Worm (Caenorhabditis elegans) whole organism, young adult: ENCODE results near the gene C47A4.1.

ENCODE experiments used
- B0261.1 ChIP-seq: sonication (generic microtip); optimal IDR thresholded peaks from 2 replicates; lab custom pipeline; 2016; ENCODE audit warnings: mild to moderate bottlenecking, missing genetic modification characterization, moderate library complexity, missing compliant biosample characterization
- D2030.7 ChIP-seq: fragments of 200-800 bp; sonication (Bioruptor generic); IDR thresholded peaks from 2 replicates; pipeline ENCODE4 v1.3.6; 2022; ENCODE audit warnings: missing genetic modification reagents, missing genetic modification characterization, missing compliant biosample characterization
- F49E8.2 ChIP-seq: sonication (generic microtip); optimal IDR thresholded peaks from 3 replicates; lab custom pipeline; 2017; ENCODE audit warnings: missing genetic modification characterization, mild to moderate bottlenecking, missing compliant biosample characterization, antibody characterized with exemption, moderate library complexity; ENCODE audit not compliant: insufficient read depth
- K11D2.4 ChIP-seq: fragments of 200-800 bp; sonication (Bioruptor generic); IDR thresholded peaks from 2 replicates; pipeline ENCODE4 v1.3.6; 2022; ENCODE audit warnings: missing genetic modification reagents, missing genetic modification characterization, missing compliant biosample characterization
- Y95B8A.8 ChIP-seq: fragments of 200-800 bp; sonication (Bioruptor generic); IDR thresholded peaks from 2 replicates; pipeline ENCODE4 v1.3.6; 2022; ENCODE audit warnings: missing genetic modification reagents, missing genetic modification characterization, missing compliant biosample characterization
- ZK185.1 ChIP-seq: sonication (generic microtip); optimal IDR thresholded peaks from 2 replicates; lab custom pipeline; 2016; ENCODE audit warnings: mild to moderate bottlenecking, missing genetic modification characterization, missing compliant biosample characterization; ENCODE audit not compliant: poor library complexity, severe bottlenecking
- akir-1 ChIP-seq: fragments of 200-800 bp; sonication (Bioruptor generic); optimal IDR thresholded peaks from 2 replicates; lab custom pipeline; 2018; ENCODE audit warnings: mild to moderate bottlenecking, missing genetic modification characterization, moderate library complexity, missing compliant biosample characterization
- aptf-2 ChIP-seq: fragments of 200-800 bp; sonication (Bioruptor generic); conservative IDR thresholded peaks from 2 replicates; pipeline ENCODE4 v1.3.6; 2022; ENCODE audit warnings: missing genetic modification reagents, missing genetic modification characterization, missing compliant biosample characterization
- attf-5 ChIP-seq: fragments of 200-800 bp; sonication (Bioruptor generic); optimal IDR thresholded peaks from 2 replicates; lab custom pipeline; 2018; ENCODE audit warnings: mild to moderate bottlenecking, missing genetic modification characterization, missing compliant biosample characterization
- bed-1 ChIP-seq: fragments of 200-800 bp; sonication (Bioruptor generic); IDR thresholded peaks from 2 replicates; pipeline ENCODE4 v1.3.6; 2022; ENCODE audit warnings: missing genetic modification reagents, missing genetic modification characterization, missing compliant biosample characterization
- cebp-2 ChIP-seq: fragments of 200-800 bp; sonication (Bioruptor generic); IDR thresholded peaks from 2 replicates; pipeline ENCODE4 v1.3.6; 2022; ENCODE audit warnings: missing genetic modification characterization, missing compliant biosample characterization
- ceh-27 ChIP-seq: fragments of 200-800 bp; sonication (Bioruptor generic); optimal IDR thresholded peaks from 2 replicates; lab custom pipeline; 2018; ENCODE audit warnings: mild to moderate bottlenecking, missing genetic modification characterization, moderate library complexity, missing compliant biosample characterization
- ceh-58 ChIP-seq: fragments of 200-800 bp; sonication (Bioruptor generic); IDR thresholded peaks from 2 replicates; pipeline ENCODE4 v1.3.6; 2022; ENCODE audit warnings: missing genetic modification characterization, missing compliant biosample characterization
- ceh-79 ChIP-seq: sonication (generic microtip); optimal IDR thresholded peaks from 2 replicates; lab custom pipeline; 2017; ENCODE audit warnings: mild to moderate bottlenecking, missing genetic modification characterization, missing compliant biosample characterization
- die-1 ChIP-seq: sonication (generic microtip); optimal IDR thresholded peaks from 2 replicates; lab custom pipeline; 2016; ENCODE audit warnings: missing genotype, mild to moderate bottlenecking, missing genetic modification characterization, missing compliant biosample characterization
- dox-1 ChIP-seq: fragments of 200-800 bp; sonication (Bioruptor generic); IDR thresholded peaks from 2 replicates; pipeline ENCODE4 v1.3.6; 2022; ENCODE audit warnings: missing genetic modification reagents, missing genetic modification characterization, missing compliant biosample characterization
- egrh-3 ChIP-seq: fragments of 200-800 bp; sonication (Bioruptor generic); IDR thresholded peaks from 2 replicates; pipeline ENCODE4 v1.3.6; 2022; ENCODE audit warnings: missing genetic modification reagents, missing genetic modification characterization, missing compliant biosample characterization
- fkh-3 ChIP-seq: sonication (generic microtip); optimal IDR thresholded peaks from 2 replicates; lab custom pipeline; 2016; ENCODE audit warnings: mild to moderate bottlenecking, missing genetic modification characterization, missing compliant biosample characterization
- gei-17 ChIP-seq: fragments of 200-800 bp; sonication (Bioruptor generic); optimal IDR thresholded peaks from 2 replicates; lab custom pipeline; 2018; ENCODE audit warnings: mild to moderate bottlenecking, missing genetic modification characterization, missing compliant biosample characterization
- him-1 ChIP-seq: sonication (generic microtip); optimal IDR thresholded peaks from 2 replicates; lab custom pipeline; 2016; ENCODE audit warnings: missing genotype, missing genetic modification reagents, missing genetic modification characterization, missing compliant biosample characterization
- hlh-26 ChIP-seq: fragments of 200-800 bp; sonication (Bioruptor generic); conservative IDR thresholded peaks from 2 replicates; pipeline ENCODE4 v1.3.6; 2022; ENCODE audit warnings: missing genetic modification reagents, missing genetic modification characterization, missing compliant biosample characterization
- hrde-1 ChIP-seq: sonication (generic microtip); optimal IDR thresholded peaks from 2 replicates; lab custom pipeline; 2016; ENCODE audit warnings: missing genetic modification characterization, mild to moderate bottlenecking, missing compliant biosample characterization, moderate library complexity, missing genotype, missing genetic modification reagents, borderline replicate concordance
- hsf-1 ChIP-seq: fragments of 200-800 bp; sonication (Bioruptor generic); IDR thresholded peaks from 2 replicates; pipeline ENCODE4 v1.3.6; 2022; ENCODE audit warnings: missing genetic modification reagents, missing genetic modification characterization, missing compliant biosample characterization
- let-526 ChIP-seq: fragments of 200-800 bp; sonication (Bioruptor generic); IDR thresholded peaks from 2 replicates; pipeline ENCODE4 v1.3.6; 2022; ENCODE audit warnings: missing genetic modification reagents, missing genetic modification characterization, missing compliant biosample characterization
- let-607 ChIP-seq, 2 experiments: fragments of 200-800 bp in 1 of 2; sonication (Bioruptor generic) in 1 of 2; sonication (generic microtip) in 1 of 2; optimal IDR thresholded peaks; 2 replicates each; lab custom pipeline; 2016 to 2018; ENCODE audit warnings: mild to moderate bottlenecking in 2 of 2, missing compliant biosample characterization in 2 of 2, missing genetic modification characterization in 2 of 2, moderate library complexity in 2 of 2, missing genotype in 1 of 2
- lin-26 ChIP-seq: fragments of 200-800 bp; sonication (Bioruptor generic); IDR thresholded peaks from 2 replicates; pipeline ENCODE4 v1.3.6; 2022; ENCODE audit warnings: missing genetic modification reagents, missing genetic modification characterization, missing compliant biosample characterization
- lin-40 ChIP-seq: sonication (generic microtip); optimal IDR thresholded peaks from 2 replicates; lab custom pipeline; 2016; ENCODE audit warnings: missing genetic modification characterization, mild to moderate bottlenecking, missing compliant biosample characterization, missing genotype, missing genetic modification reagents
- madf-10 ChIP-seq: sonication (generic microtip); optimal IDR thresholded peaks from 2 replicates; lab custom pipeline; 2016; ENCODE audit warnings: mild to moderate bottlenecking, missing genetic modification characterization, missing compliant biosample characterization
- madf-3 ChIP-seq: fragments of 200-800 bp; sonication (Bioruptor generic); IDR thresholded peaks from 2 replicates; pipeline ENCODE4 v1.3.6; 2022; ENCODE audit warnings: missing genetic modification reagents, missing genetic modification characterization, missing compliant biosample characterization
- mxl-1 ChIP-seq: sonication (generic microtip); optimal IDR thresholded peaks from 2 replicates; lab custom pipeline; 2016; ENCODE audit warnings: missing genetic modification characterization, missing compliant biosample characterization
- nhr-27 ChIP-seq: fragments of 200-800 bp; sonication (Bioruptor generic); optimal IDR thresholded peaks from 2 replicates; lab custom pipeline; 2018; ENCODE audit warnings: mild to moderate bottlenecking, missing genetic modification characterization, moderate library complexity, missing compliant biosample characterization
- pha-4 ChIP-seq: fragments of 150-350 bp; sonication (generic microtip); optimal IDR thresholded peaks from 2 replicates; lab custom pipeline; 2014; ENCODE audit warnings: missing biosample characterization, missing genetic modification reagents, missing genetic modification characterization
- rpc-1 ChIP-seq, 2 experiments: fragments of 150-350 bp in 1 of 2; sonication (generic microtip) in 1 of 2; optimal IDR thresholded peaks; 2 replicates each; lab custom pipeline; 2014 to 2018; ENCODE audit warnings: missing biosample characterization in 1 of 2, missing genetic modification characterization in 1 of 2, missing genetic modification reagents in 1 of 2, missing genotype in 1 of 2
- sdz-38 ChIP-seq: sonication (generic microtip); optimal IDR thresholded peaks from 2 replicates; lab custom pipeline; 2016; ENCODE audit warnings: missing genotype, missing genetic modification characterization, missing compliant biosample characterization
- snpc-1.1 ChIP-seq: sonication (generic microtip); optimal IDR thresholded peaks from 2 replicates; lab custom pipeline; 2017; ENCODE audit warnings: missing genetic modification characterization, mild to moderate bottlenecking, missing compliant biosample characterization, antibody characterized with exemption, moderate library complexity, missing genotype, missing genetic modification reagents; ENCODE audit not compliant: insufficient read depth
- tlf-1 ChIP-seq: fragments of 200-800 bp; sonication (Bioruptor generic); optimal IDR thresholded peaks from 2 replicates; lab custom pipeline; 2018; ENCODE audit warnings: mild to moderate bottlenecking, missing genetic modification characterization, missing compliant biosample characterization
- zfh-2 ChIP-seq: fragments of 200-800 bp; sonication (Bioruptor generic); conservative IDR thresholded peaks from 2 replicates; pipeline ENCODE4 v1.3.6; 2022; ENCODE audit warnings: missing genetic modification reagents, missing genetic modification characterization, missing compliant biosample characterization
- zim-3 ChIP-seq: sonication (generic microtip); optimal IDR thresholded peaks from 2 replicates; lab custom pipeline; 2017; ENCODE audit warnings: mild to moderate bottlenecking, missing genetic modification characterization, moderate library complexity, missing compliant biosample characterization
- ztf-26 ChIP-seq: sonication (generic microtip); optimal IDR thresholded peaks from 2 replicates; lab custom pipeline; 2017; ENCODE audit warnings: missing genetic modification characterization, missing compliant biosample characterization

Gene C47A4.1

ce11 chrIV:13755619-13756018 is 39.4 kb upstream of the C47A4.1 start:
- no peak for TF ChIP-seq die-1 (tag; lab: Kevin White, UChicago)
- no peak for TF ChIP-seq hsf-1 (GFP tag; lab: Robert Waterston, UW)
- no peak for TF ChIP-seq cebp-2 (GFP tag; lab: Robert Waterston, UW)
- no peak for TF ChIP-seq ceh-58 (GFP tag; lab: Robert Waterston, UW)
- TF ChIP-seq gei-17 (GFP tag; lab: Kevin White, UChicago): no peak
- TF ChIP-seq ceh-27 (GFP tag; lab: Kevin White, UChicago): no peak
- no peak for TF ChIP-seq let-607 (tag; optimal IDR thresholded peaks at IDR 0.05; lab: Kevin White, UChicago)
- TF ChIP-seq ztf-26 (tag; lab: Kevin White, UChicago): no peak
- TF ChIP-seq ceh-79 (tag; lab: Kevin White, UChicago): no peak
- no peak for TF ChIP-seq lin-26
- TF ChIP-seq him-1 (tag; lab: Kevin White, UChicago): no peak
- TF ChIP-seq pha-4 (tag; lab: Kevin White, UChicago): no peak
- TF ChIP-seq let-526 (GFP tag; lab: Robert Waterston, UW): no peak
- TF ChIP-seq hlh-26 (GFP tag; lab: Robert Waterston, UW): no peak
- TF ChIP-seq lin-40 (tag; lab: Kevin White, UChicago): no peak
- no peak for TF ChIP-seq B0261.1 (tag; lab: Kevin White, UChicago)
- no peak for TF ChIP-seq zim-3

DNA sequence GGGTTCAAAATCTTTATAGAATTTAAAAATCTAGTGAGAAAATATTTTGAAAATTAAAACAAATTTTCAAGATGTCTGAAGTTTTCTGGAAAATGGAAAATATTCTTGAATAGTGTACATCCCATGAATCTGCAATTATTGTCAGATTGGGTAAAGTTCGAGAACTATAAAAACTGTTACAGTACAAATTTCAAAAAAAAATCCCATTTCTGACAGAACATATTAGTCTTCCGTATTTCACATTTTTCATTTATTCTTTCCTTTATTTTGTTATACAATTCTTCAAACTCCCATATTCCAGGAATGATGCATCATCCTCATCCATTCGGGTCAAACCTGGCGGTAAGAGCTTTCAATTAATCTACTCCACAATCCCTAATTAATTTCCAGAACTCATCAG is 33.9 kb upstream of the C47A4.1 start, which contains the start of gene sorb-1:
TSS of gene sorb-1 (plus strand) at position 301 of the 400 bp plus-strand sequence.
- no peak for TF ChIP-seq bed-1
- no peak for TF ChIP-seq hrde-1 (tag; lab: Kevin White, UChicago)
- TF ChIP-seq mxl-1 (tag; lab: Kevin White, UChicago): no peak
- no peak for TF ChIP-seq attf-5
- TF ChIP-seq aptf-2: no peak
- TF ChIP-seq D2030.7 (GFP tag; lab: Robert Waterston, UW): no peak
- no peak for TF ChIP-seq nhr-27 (tag; lab: Kevin White, UChicago)
- no peak for TF ChIP-seq K11D2.4

- TF ChIP-seq tlf-1 (GFP tag; lab: Kevin White, UChicago): no peak
- TF ChIP-seq madf-3 (GFP tag; lab: Robert Waterston, UW): no peak
- no peak for TF ChIP-seq akir-1 (GFP tag; lab: Kevin White, UChicago)
- no peak for TF ChIP-seq gei-17 (GFP tag; lab: Kevin White, UChicago)
- TF ChIP-seq rpc-1 (optimal IDR thresholded peaks at IDR 0.05; lab: Kevin White, UChicago): no peak
- TF ChIP-seq rpc-1 (tag; optimal IDR thresholded peaks at IDR 0.05; lab: Kevin White, UChicago): no peak
- TF ChIP-seq fkh-3 (tag; lab: Kevin White, UChicago): no peak
- no peak for TF ChIP-seq egrh-3 (GFP tag; lab: Robert Waterston, UW)
- TF ChIP-seq ceh-27 (GFP tag; lab: Kevin White, UChicago): no peak
- TF ChIP-seq ztf-26 (tag; lab: Kevin White, UChicago): no peak
- TF ChIP-seq madf-10 (tag; lab: Kevin White, UChicago): no peak
- no peak for TF ChIP-seq nhr-27 (tag; lab: Kevin White, UChicago)
- TF ChIP-seq zfh-2: no peak
- TF ChIP-seq snpc-1.1 (tag; lab: Kevin White, UChicago): no peak
- TF ChIP-seq ZK185.1 (tag; lab: Kevin White, UChicago): no peak
- no peak for TF ChIP-seq B0261.1 (tag; lab: Kevin White, UChicago)
- no peak for TF ChIP-seq F49E8.2 (tag; lab: Kevin White, UChicago)
- TF ChIP-seq dox-1 (GFP tag; lab: Robert Waterston, UW): no peak
- TF ChIP-seq sdz-38 (tag; lab: Kevin White, UChicago): no peak
- no peak for TF ChIP-seq Y95B8A.8 (GFP tag; lab: Robert Waterston, UW)
- no peak for TF ChIP-seq aptf-2
These were observed 32.6 kb upstream of the C47A4.1 start for ce11 chrIV:13748798-13749197.
